Worm (Caenorhabditis elegans) whole organism, mixed stage, embryonic: ENCODE measurements around the gene mnm-2.

Experiments
- M03D4.4 ChIP-seq: sonication (generic microtip); optimal IDR thresholded peaks from 2 replicates; lab custom pipeline; 2017; ENCODE audit warnings: mild to moderate bottlenecking, missing genetic modification characterization, missing compliant biosample characterization
- bed-3 ChIP-seq: fragments of 200-800 bp; sonication (Bioruptor generic); optimal IDR thresholded peaks from 3 replicates; lab custom pipeline; 2018; ENCODE audit warnings: mild to moderate bottlenecking, missing genetic modification characterization, moderate library complexity, missing compliant biosample characterization
- blmp-1 ChIP-seq: fragments of 150-350 bp; optimal IDR thresholded peaks from 2 replicates; lab custom pipeline; 2014; ENCODE audit warnings: missing biosample characterization, missing genetic modification characterization
- ceh-39 ChIP-seq: fragments of 150-350 bp; optimal IDR thresholded peaks from 2 replicates; lab custom pipeline; 2014; ENCODE audit warnings: missing biosample characterization, missing genetic modification characterization
- ceh-43 ChIP-seq: fragments of 200-800 bp; sonication (Bioruptor generic); optimal IDR thresholded peaks from 2 replicates; lab custom pipeline; 2018; ENCODE audit warnings: mild to moderate bottlenecking, missing genetic modification characterization, moderate library complexity, missing compliant biosample characterization
- ceh-83 ChIP-seq: fragments of 200-800 bp; sonication (Bioruptor generic); optimal IDR thresholded peaks from 2 replicates; lab custom pipeline; 2018; ENCODE audit warnings: mild to moderate bottlenecking, missing genetic modification characterization, missing compliant biosample characterization
- ces-1 ChIP-seq: fragments of 150-350 bp; optimal IDR thresholded peaks from 2 replicates; lab custom pipeline; 2014; ENCODE audit warnings: missing biosample characterization, missing genetic modification reagents, missing genetic modification characterization
- cnd-1 ChIP-seq: fragments of 200-800 bp; sonication (Bioruptor generic); optimal IDR thresholded peaks from 2 replicates; lab custom pipeline; 2018; ENCODE audit warnings: mild to moderate bottlenecking, missing genetic modification characterization, missing compliant biosample characterization
- elt-1 ChIP-seq: sonication (generic microtip); optimal IDR thresholded peaks from 2 replicates; lab custom pipeline; 2017; ENCODE audit warnings: missing genetic modification characterization, mild to moderate bottlenecking, missing compliant biosample characterization, antibody characterized with exemption, moderate library complexity, borderline replicate concordance; ENCODE audit not compliant: insufficient read depth
- elt-3 ChIP-seq: fragments of 150-350 bp; optimal IDR thresholded peaks from 2 replicates; lab custom pipeline; 2014; ENCODE audit warnings: missing biosample characterization, missing genetic modification characterization
- flh-1 ChIP-seq: fragments of 200-800 bp; sonication (Bioruptor generic); optimal IDR thresholded peaks from 2 replicates; lab custom pipeline; 2018; ENCODE audit warnings: mild to moderate bottlenecking, missing genetic modification characterization, moderate library complexity, missing compliant biosample characterization
- ham-2 ChIP-seq: fragments of 200-800 bp; sonication (Bioruptor generic); optimal IDR thresholded peaks from 2 replicates; lab custom pipeline; 2018; ENCODE audit warnings: mild to moderate bottlenecking, missing genetic modification characterization, missing compliant biosample characterization
- hlh-1 ChIP-seq: fragments of 150-350 bp; optimal IDR thresholded peaks from 2 replicates; lab custom pipeline; 2014; ENCODE audit warnings: missing biosample characterization, missing genetic modification reagents, missing genetic modification characterization
- lin-13 ChIP-seq: fragments of 150-350 bp; optimal IDR thresholded peaks from 2 replicates; lab custom pipeline; 2014; ENCODE audit warnings: missing biosample characterization, missing genetic modification characterization
- lin-32 ChIP-seq: fragments of 200-800 bp; sonication (Bioruptor generic); optimal IDR thresholded peaks from 2 replicates; lab custom pipeline; 2018; ENCODE audit warnings: mild to moderate bottlenecking, missing genetic modification characterization, missing compliant biosample characterization
- lsy-2 ChIP-seq: fragments of 150-350 bp; optimal IDR thresholded peaks from 2 replicates; lab custom pipeline; 2014; ENCODE audit warnings: missing biosample characterization, missing genetic modification characterization
- mab-5 ChIP-seq: fragments of 150-350 bp; optimal IDR thresholded peaks from 2 replicates; lab custom pipeline; 2014; ENCODE audit warnings: missing biosample characterization, missing genetic modification characterization
- mep-1 ChIP-seq: fragments of 150-350 bp; optimal IDR thresholded peaks from 2 replicates; lab custom pipeline; 2017; ENCODE audit warnings: missing biosample characterization, missing genetic modification reagents, missing genetic modification characterization, inconsistent platforms
- mls-2 ChIP-seq: sonication (generic microtip); optimal IDR thresholded peaks from 2 replicates; lab custom pipeline; 2016; ENCODE audit warnings: mild to moderate bottlenecking, missing genetic modification characterization, moderate library complexity, missing compliant biosample characterization
- nhr-12 ChIP-seq: fragments of 150-350 bp; optimal IDR thresholded peaks from 2 replicates; lab custom pipeline; 2014; ENCODE audit warnings: missing biosample characterization, missing genetic modification characterization
- nhr-2 ChIP-seq: fragments of 150-350 bp; optimal IDR thresholded peaks from 2 replicates; lab custom pipeline; 2014; ENCODE audit warnings: missing biosample characterization, missing genetic modification characterization
- nhr-237 ChIP-seq: fragments of 150-350 bp; optimal IDR thresholded peaks from 2 replicates; lab custom pipeline; 2014; ENCODE audit warnings: missing biosample characterization, missing genetic modification characterization
- nhr-28 ChIP-seq: fragments of 150-350 bp; optimal IDR thresholded peaks from 2 replicates; lab custom pipeline; 2014; ENCODE audit warnings: missing biosample characterization, missing genetic modification characterization
- nhr-76 ChIP-seq: sonication (generic microtip); optimal IDR thresholded peaks from 2 replicates; lab custom pipeline; 2017; ENCODE audit warnings: missing biosample characterization, missing genetic modification characterization
- pha-4 ChIP-seq: fragments of 150-350 bp; optimal IDR thresholded peaks from 2 replicates; lab custom pipeline; 2018; ENCODE audit warnings: missing biosample characterization, missing genetic modification reagents, missing genetic modification characterization
- sem-2 ChIP-seq: fragments of 200-800 bp; sonication (Bioruptor generic); optimal IDR thresholded peaks from 2 replicates; lab custom pipeline; 2018; ENCODE audit warnings: mild to moderate bottlenecking, missing genetic modification characterization, missing compliant biosample characterization
- snpc-4 ChIP-seq: fragments of 150-350 bp; optimal IDR thresholded peaks from 2 replicates; lab custom pipeline; 2014; ENCODE audit warnings: missing biosample characterization, missing genetic modification characterization
- sptf-1 ChIP-seq: sonication (generic microtip); optimal IDR thresholded peaks from 2 replicates; lab custom pipeline; 2017; ENCODE audit warnings: mild to moderate bottlenecking, missing genetic modification characterization, moderate library complexity, missing compliant biosample characterization
- tbx-8 ChIP-seq: fragments of 200-800 bp; sonication (Bioruptor generic); optimal IDR thresholded peaks from 2 replicates; lab custom pipeline; 2018; ENCODE audit warnings: mild to moderate bottlenecking, missing genetic modification characterization, moderate library complexity, missing compliant biosample characterization
- unc-120 ChIP-seq: sonication (generic microtip); optimal IDR thresholded peaks from 2 replicates; lab custom pipeline; 2017; ENCODE audit warnings: missing genetic modification characterization, missing compliant biosample characterization; ENCODE audit not compliant: poor library complexity, severe bottlenecking
- unc-39 ChIP-seq: fragments of 150-350 bp; optimal IDR thresholded peaks from 2 replicates; lab custom pipeline; 2014; ENCODE audit warnings: missing biosample characterization, missing genetic modification characterization
- unc-62 ChIP-seq: fragments of 150-350 bp; optimal IDR thresholded peaks from 2 replicates; lab custom pipeline; 2014; ENCODE audit warnings: missing biosample characterization, missing genetic modification reagents, missing genetic modification characterization
- zip-8 ChIP-seq: fragments of 150-350 bp; optimal IDR thresholded peaks from 2 replicates; lab custom pipeline; 2014; ENCODE audit warnings: missing biosample characterization, missing genetic modification characterization

The mnm-2 gene

ce11 chrX:7442477-7442876 lies 17.8 kb upstream of the mnm-2 start, which contains the start of gene acl-12:
Gene acl-12, minus strand, starts transcription at chrX:7442577.
- TF ChIP-seq mab-5 (no peak), ham-2 (no peak), ceh-83 (GFP tag; lab: Kevin White, UChicago) (no peak), sptf-1 (tag; lab: Kevin White, UChicago) (no peak), blmp-1 (no peak), zip-8 (no peak), hlh-1 (tag; lab: Kevin White, UChicago) (peak; percentile 50), nhr-2 (no peak), elt-3 (tag; lab: Kevin White, UChicago) (no peak), flh-1 (no peak), sem-2 (GFP tag; lab: Kevin White, UChicago) (no peak), unc-39 (tag; lab: Kevin White, UChicago) (no peak), pha-4 (tag; lab: Kevin White, UChicago) (no peak), unc-62 (peak; percentile 0), nhr-76 (no peak), M03D4.4 (tag; lab: Kevin White, UChicago) (no peak), mls-2 (tag; lab: Kevin White, UChicago) (peak; percentile 13), ces-1 (GFP tag; lab: Kevin White, UChicago) (no peak), nhr-237 (tag; lab: Kevin White, UChicago) (no peak)

ce11 chrX:7440102-7440501 lies 15.4 kb upstream of the mnm-2 start:
- no peak for TF ChIP-seq flh-1
- no peak for TF ChIP-seq lsy-2
- TF ChIP-seq ces-1 (GFP tag; lab: Kevin White, UChicago): no peak
- TF ChIP-seq nhr-2: no peak
- TF ChIP-seq elt-1 (tag; lab: Kevin White, UChicago): no peak
- no peak for TF ChIP-seq nhr-237 (tag; lab: Kevin White, UChicago)
- TF ChIP-seq snpc-4 (tag; lab: Kevin White, UChicago): no peak
- TF ChIP-seq ceh-39 (tag; lab: Kevin White, UChicago): no peak
- no peak for TF ChIP-seq mep-1
- TF ChIP-seq unc-62: no peak
- no peak for TF ChIP-seq elt-3 (tag; lab: Kevin White, UChicago)
- no peak for TF ChIP-seq lin-32

ce11 chrX:7437949-7438348 lies 13.2 kb upstream of the mnm-2 start, which contains the start of gene C01C10.2:
Gene C01C10.2, minus strand, starts transcription at chrX:7438118.
- no peak for TF ChIP-seq unc-39 (tag; lab: Kevin White, UChicago)
- no peak for TF ChIP-seq unc-120
- TF ChIP-seq ces-1 (GFP tag; lab: Kevin White, UChicago): peak; percentile 21

ce11 chrX:7436912-7437311 lies 12.2 kb upstream of the mnm-2 start:
- no peak for TF ChIP-seq sem-2 (GFP tag; lab: Kevin White, UChicago)
- no peak for TF ChIP-seq lin-32
- no peak for TF ChIP-seq nhr-76
- no peak for TF ChIP-seq sptf-1 (tag; lab: Kevin White, UChicago)
- TF ChIP-seq ham-2: no peak

ce11 chrX:7433269-7433668 lies 8.6 kb upstream of the mnm-2 start, which contains the start of gene clc-5:
Gene clc-5, plus strand, starts transcription at chrX:7433569.
- TF ChIP-seq ces-1 (GFP tag; lab: Kevin White, UChicago): no peak
- no peak for TF ChIP-seq mep-1
- TF ChIP-seq nhr-237 (tag; lab: Kevin White, UChicago): no peak
- no peak for TF ChIP-seq cnd-1 (tag; lab: Kevin White, UChicago)
- no peak for TF ChIP-seq pha-4 (tag; lab: Kevin White, UChicago)
- no peak for TF ChIP-seq ceh-43
- TF ChIP-seq lsy-2: no peak
- no peak for TF ChIP-seq sem-2 (GFP tag; lab: Kevin White, UChicago)
- TF ChIP-seq ceh-39 (tag; lab: Kevin White, UChicago): no peak
- TF ChIP-seq lin-13 (tag; lab: Kevin White, UChicago): no peak
- TF ChIP-seq nhr-12: no peak
- no peak for TF ChIP-seq nhr-28

ce11 chrX:7431165-7431564 lies 6.5 kb upstream of the mnm-2 start, which contains the start of gene clc-2:
Gene clc-2, plus strand, starts transcription at chrX:7431465.
- TF ChIP-seq bed-3 (GFP tag; lab: Kevin White, UChicago) (no peak), unc-39 (tag; lab: Kevin White, UChicago) (no peak), ceh-43 (no peak), elt-1 (tag; lab: Kevin White, UChicago) (no peak), snpc-4 (tag; lab: Kevin White, UChicago) (no peak), tbx-8 (GFP tag; lab: Kevin White, UChicago) (no peak), ham-2 (no peak), ces-1 (GFP tag; lab: Kevin White, UChicago) (no peak)
